Worm (Caenorhabditis elegans): ENCODE measurements around the gene srt-17.

The srt-17 gene

DNA sequence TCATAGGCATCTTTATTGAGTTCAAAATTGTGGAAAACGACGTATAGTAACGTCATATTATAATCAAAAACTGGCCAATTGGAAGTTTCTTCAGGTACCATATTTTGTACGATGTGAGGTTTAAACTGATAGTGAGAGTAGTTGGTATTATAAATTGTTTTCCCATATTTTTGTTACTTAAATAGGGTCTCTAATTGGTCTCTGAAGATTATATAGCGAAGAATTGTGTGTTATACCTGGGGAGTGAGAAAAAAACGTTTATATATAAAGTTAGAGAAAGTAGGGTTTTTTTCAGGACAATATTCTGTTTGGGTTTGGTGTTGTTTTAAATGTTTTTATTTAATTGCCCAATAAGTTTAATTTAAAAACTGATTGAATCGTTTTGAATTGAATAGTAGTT, at the start of gene srt-17:
srt-17 (minus strand) TSS at position 101 of the 400 bp plus-strand sequence.
- no peak for TF ChIP-seq ztf-18 (tag; optimal IDR thresholded peaks at IDR 0.05)
- TF ChIP-seq madf-3 (GFP tag; IDR thresholded peaks at IDR 0.05) = no peak
- no peak for TF ChIP-seq xnd-1 (tag; optimal IDR thresholded peaks at IDR 0.05)
- TF ChIP-seq madf-8 (GFP tag; conservative IDR thresholded peaks at IDR 0.05) = no peak
- TF ChIP-seq F33H1.4 (GFP tag; IDR thresholded peaks at IDR 0.05) = no peak
- no peak for TF ChIP-seq F57A8.1 (GFP tag; optimal IDR thresholded peaks at IDR 0.05)
- no peak for TF ChIP-seq aptf-2 (GFP tag; conservative IDR thresholded peaks at IDR 0.05)

DNA sequence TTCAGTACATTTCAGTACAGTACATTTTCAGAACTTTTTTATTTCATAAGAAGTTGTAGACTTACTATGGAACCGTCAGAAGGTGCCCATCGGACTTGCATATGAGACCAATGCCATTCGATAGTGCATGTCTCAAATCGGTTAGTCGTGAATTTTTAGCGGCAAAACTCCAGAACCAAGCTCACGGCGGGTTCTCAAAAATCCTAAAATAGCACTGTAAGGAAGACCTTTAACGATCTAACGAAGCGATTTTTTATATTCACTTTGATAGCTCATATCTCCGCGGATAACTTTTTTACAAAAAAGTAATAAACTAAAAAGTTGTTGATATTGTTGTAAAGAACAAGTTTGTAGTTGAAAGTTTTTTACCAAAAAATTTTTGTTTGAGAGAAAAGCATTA, 49.4 kb upstream of the srt-17 start, which contains the start of gene sru-25:
sru-25 (minus strand) TSS at position 101 of the 400 bp plus-strand sequence.
- no peak for TF ChIP-seq F22D6.2 (tag; optimal IDR thresholded peaks at IDR 0.05)
- TF ChIP-seq ztf-22 (GFP tag; optimal IDR thresholded peaks at IDR 0.05) = no peak
- TF ChIP-seq hlh-12 (tag; optimal IDR thresholded peaks at IDR 0.05) = no peak
- TF ChIP-seq somi-1 (GFP tag; optimal IDR thresholded peaks at IDR 0.05) = no peak
- no peak for TF ChIP-seq hmg-20 (GFP tag; IDR thresholded peaks at IDR 0.05)
- no peak for TF ChIP-seq lin-40 (tag; optimal IDR thresholded peaks at IDR 0.05)
- no peak for TF ChIP-seq bed-1 (GFP tag; IDR thresholded peaks at IDR 0.05)
- TF ChIP-seq Y67H2A.10 (GFP tag; conservative IDR thresholded peaks at IDR 0.05) = no peak
- no peak for TF ChIP-seq Y79H2A.3 (GFP tag; conservative IDR thresholded peaks at IDR 0.05)
- no peak for TF ChIP-seq sptf-2 (GFP tag; optimal IDR thresholded peaks at IDR 0.05)
- TF ChIP-seq mel-28 (tag; optimal IDR thresholded peaks at IDR 0.05; ENCODE audit: borderline replicate concordance) = no peak
- TF ChIP-seq Y53F4B.3 (GFP tag; IDR thresholded peaks at IDR 0.05) = no peak
- TF ChIP-seq unc-130 (GFP tag; optimal IDR thresholded peaks at IDR 0.05) = no peak
- TF ChIP-seq F57A8.1 (GFP tag; optimal IDR thresholded peaks at IDR 0.05) = no peak
- no peak for TF ChIP-seq let-526 (GFP tag; IDR thresholded peaks at IDR 0.05)
- TF ChIP-seq snpc-1.3 (tag; optimal IDR thresholded peaks at IDR 0.05; ENCODE audit: insufficient read depth) = no peak
- no peak for TF ChIP-seq hrde-1 (tag; optimal IDR thresholded peaks at IDR 0.05; ENCODE audit: borderline replicate concordance)

DNA sequence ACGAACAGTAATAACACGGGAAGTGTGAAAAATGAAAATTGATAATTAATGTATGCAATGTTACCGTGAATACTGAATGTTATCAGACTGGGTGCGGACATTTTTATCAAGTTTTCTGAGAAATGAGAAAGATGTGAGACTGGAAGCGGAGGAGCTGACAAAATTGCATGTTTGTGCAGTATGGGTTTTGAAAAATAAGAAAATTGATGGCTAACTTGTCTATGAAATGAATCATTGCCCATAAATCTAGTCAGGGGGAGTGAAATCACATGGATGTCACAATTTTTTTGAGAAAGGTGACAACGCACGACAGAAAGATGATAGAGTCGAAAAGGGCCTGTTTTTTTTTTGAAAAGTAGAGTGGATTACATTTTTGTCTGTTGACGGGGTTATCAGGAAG, 46.5 kb upstream of the srt-17 start, which contains the start of gene sru-24:
sru-24 (minus strand) TSS at position 101 of the 400 bp plus-strand sequence.
- TF ChIP-seq D2030.7 (GFP tag; IDR thresholded peaks at IDR 0.05) (no peak), nhr-80 (tag; optimal IDR thresholded peaks at IDR 0.05) (no peak), bed-2 (GFP tag; IDR thresholded peaks at IDR 0.05) (no peak), T26A5.8 (tag; optimal IDR thresholded peaks at IDR 0.05) (no peak), ztf-22 (GFP tag; optimal IDR thresholded peaks at IDR 0.05) (no peak), sptf-2 (GFP tag; optimal IDR thresholded peaks at IDR 0.05) (no peak), lin-35 (GFP tag; optimal IDR thresholded peaks at IDR 0.05) (no peak), ztf-26 (tag; optimal IDR thresholded peaks at IDR 0.05) (no peak), F57C9.4 (tag; optimal IDR thresholded peaks at IDR 0.05) (no peak), F52B5.7 (tag; optimal IDR thresholded peaks at IDR 0.05) (no peak), dox-1 (GFP tag; IDR thresholded peaks at IDR 0.05) (no peak), lag-1 (GFP tag; IDR thresholded peaks at IDR 0.05) (no peak), zim-3 (tag; optimal IDR thresholded peaks at IDR 0.05) (no peak), let-526 (GFP tag; IDR thresholded peaks at IDR 0.05) (no peak), nfyb-1 (GFP tag; IDR thresholded peaks at IDR 0.05) (no peak), egrh-3 (GFP tag; IDR thresholded peaks at IDR 0.05) (no peak)
